Worm (Caenorhabditis elegans) whole organism, L1 larva: ENCODE results near the gene K07H8.12.

Experiments
- nhr-76 ChIP-seq: sonication (generic microtip); optimal IDR thresholded peaks from 2 replicates; lab custom pipeline; 2017; ENCODE audit warnings: missing biosample characterization, missing genetic modification characterization
- nhr-90 ChIP-seq: sonication (generic microtip); optimal IDR thresholded peaks from 2 replicates; lab custom pipeline; 2016; ENCODE audit warnings: mild to moderate bottlenecking, missing genetic modification characterization, missing compliant biosample characterization; ENCODE audit not compliant: poor library complexity
- vab-15 ChIP-seq: sonication (generic microtip); optimal IDR thresholded peaks from 2 replicates; lab custom pipeline; 2017; ENCODE audit warnings: missing genotype, mild to moderate bottlenecking, missing genetic modification characterization, missing compliant biosample characterization

DNA sequence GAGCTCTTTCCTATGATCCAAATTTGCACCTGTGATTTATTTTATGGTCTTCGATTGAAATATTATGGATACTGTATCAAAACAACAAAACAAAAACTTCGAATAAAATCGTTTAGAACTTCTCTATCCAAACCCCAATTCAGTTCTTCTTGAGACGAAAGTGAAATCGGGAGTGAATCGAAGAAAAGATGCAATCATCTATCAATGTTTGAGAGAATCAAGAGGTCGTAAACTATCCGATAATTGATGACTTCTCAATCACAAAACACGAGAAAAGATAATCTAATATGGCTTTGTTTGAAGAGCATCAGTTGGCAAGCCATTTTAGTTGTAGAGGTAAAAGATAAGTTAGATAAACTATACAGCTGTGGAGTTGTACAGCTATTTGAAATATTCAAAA is 41.3 kb upstream of the K07H8.12 start:
- no peak for TF ChIP-seq nhr-90
- no peak for TF ChIP-seq vab-15 (tag; lab: Kevin White, UChicago)
- TF ChIP-seq nhr-76 (tag; lab: Kevin White, UChicago), result no peak
